Worm (Caenorhabditis elegans) whole organism, L1 larva: ENCODE results near the gene Y49F6B.14.
A peak's percentile ranks its signal among the peaks of the same experiment; 100 is the strongest.

Experiments used
- Y116A8C.19 ChIP-seq: sonication (generic microtip); optimal IDR thresholded peaks from 2 replicates; lab custom pipeline; 2016; ENCODE audit warnings: missing compliant biosample characterization, missing genetic modification characterization, borderline replicate concordance
- aha-1 ChIP-seq: fragments of 150-350 bp; optimal IDR thresholded peaks from 2 replicates; lab custom pipeline; 2014; ENCODE audit warnings: missing biosample characterization, missing genetic modification characterization
- aly-2 ChIP-seq: fragments of 150-350 bp; optimal IDR thresholded peaks from 2 replicates; lab custom pipeline; 2014; ENCODE audit warnings: missing biosample characterization, missing genetic modification characterization
- blmp-1 ChIP-seq: fragments of 150-350 bp; optimal IDR thresholded peaks from 2 replicates; lab custom pipeline; 2014; ENCODE audit warnings: missing biosample characterization, missing genetic modification characterization
- ceh-63 ChIP-seq: fragments of 200-800 bp; sonication (Bioruptor generic); optimal IDR thresholded peaks from 2 replicates; lab custom pipeline; 2018; ENCODE audit warnings: mild to moderate bottlenecking, missing genetic modification characterization, missing compliant biosample characterization
- ceh-82 ChIP-seq, 3 experiments: fragments of 150-350 bp in 1 of 3; sonication (generic microtip) in 2 of 3; optimal IDR thresholded peaks; 2 replicates each; lab custom pipeline; 2014 to 2017; ENCODE audit warnings: missing biosample characterization in 3 of 3, missing genetic modification characterization in 3 of 3
- ces-1 ChIP-seq: fragments of 150-350 bp; optimal IDR thresholded peaks from 2 replicates; lab custom pipeline; 2014; ENCODE audit warnings: missing biosample characterization, missing genetic modification reagents, missing genetic modification characterization
- efl-1 ChIP-seq, 4 experiments: fragments of 150-350 bp; optimal IDR thresholded peaks in 3 of 4; peaks in 1 of 4; 1 replicate in 1 of 4; 2 replicates in 3 of 4; lab custom pipeline; 2014; ENCODE audit warnings: missing biosample characterization in 2 of 4, missing genetic modification characterization in 2 of 4, missing genetic modification reagents in 2 of 4
- efl-3 ChIP-seq: fragments of 200-800 bp; sonication (Bioruptor generic); optimal IDR thresholded peaks from 2 replicates; lab custom pipeline; 2018; ENCODE audit warnings: mild to moderate bottlenecking, missing genetic modification characterization, missing compliant biosample characterization
- egl-13 ChIP-seq: sonication (generic microtip); optimal IDR thresholded peaks from 2 replicates; lab custom pipeline; 2016; ENCODE audit warnings: missing genotype, missing genetic modification reagents, missing genetic modification characterization, missing compliant biosample characterization
- fkh-10 ChIP-seq: sonication (generic microtip); optimal IDR thresholded peaks from 2 replicates; lab custom pipeline; 2017; ENCODE audit warnings: missing biosample characterization, missing genetic modification reagents, missing genetic modification characterization
- fkh-8 ChIP-seq: sonication (generic microtip); optimal IDR thresholded peaks from 2 replicates; lab custom pipeline; 2016; ENCODE audit warnings: mild to moderate bottlenecking, missing genetic modification characterization, missing compliant biosample characterization
- fos-1 ChIP-seq: fragments of 150-350 bp; optimal IDR thresholded peaks from 2 replicates; lab custom pipeline; 2014; ENCODE audit warnings: missing biosample characterization, missing genetic modification characterization
- grh-1 ChIP-seq: fragments of 200-800 bp; sonication (Bioruptor generic); IDR thresholded peaks from 2 replicates; pipeline ENCODE4 v1.3.6; 2022; ENCODE audit warnings: missing genetic modification reagents, missing genetic modification characterization, missing compliant biosample characterization
- hpl-2 ChIP-seq: fragments of 150-350 bp; optimal IDR thresholded peaks from 2 replicates; lab custom pipeline; 2014; ENCODE audit warnings: missing biosample characterization, missing genetic modification reagents, missing genetic modification characterization
- irx-1 ChIP-seq: sonication (generic microtip); optimal IDR thresholded peaks from 2 replicates; lab custom pipeline; 2016; ENCODE audit warnings: missing genetic modification characterization, missing compliant biosample characterization
- jun-1 ChIP-seq: fragments of 150-350 bp; optimal IDR thresholded peaks from 2 replicates; lab custom pipeline; 2014; ENCODE audit warnings: missing biosample characterization, missing genetic modification reagents, missing genetic modification characterization
- lin-13 ChIP-seq: fragments of 150-350 bp; optimal IDR thresholded peaks from 2 replicates; lab custom pipeline; 2014; ENCODE audit warnings: missing biosample characterization, missing genetic modification reagents, missing genetic modification characterization
- lin-15B ChIP-seq: fragments of 150-350 bp; sonication (generic microtip); optimal IDR thresholded peaks from 3 replicates; lab custom pipeline; 2014; ENCODE audit warnings: missing biosample characterization, missing genetic modification characterization
- lin-35 ChIP-seq, 2 experiments: fragments of 150-350 bp; optimal IDR thresholded peaks; 2 replicates each; lab custom pipeline; 2014; ENCODE audit warnings: missing biosample characterization in 2 of 2, missing genetic modification characterization in 2 of 2, missing genetic modification reagents in 2 of 2
- lin-39 ChIP-seq: fragments of 150-350 bp; optimal IDR thresholded peaks from 2 replicates; lab custom pipeline; 2014; ENCODE audit warnings: missing biosample characterization, missing genetic modification reagents, missing genetic modification characterization
- lir-3 ChIP-seq: sonication (generic microtip); optimal IDR thresholded peaks from 2 replicates; lab custom pipeline; 2016; ENCODE audit warnings: mild to moderate bottlenecking, missing genetic modification characterization, moderate library complexity, missing compliant biosample characterization; ENCODE audit not compliant: poor library complexity
- lsy-2 ChIP-seq, 2 experiments: fragments of 150-350 bp; optimal IDR thresholded peaks; 2 replicates each; lab custom pipeline; 2014; ENCODE audit warnings: missing biosample characterization in 2 of 2, missing genetic modification characterization in 2 of 2
- mab-9 ChIP-seq: fragments of 200-800 bp; sonication (Bioruptor generic); IDR thresholded peaks from 2 replicates; pipeline ENCODE4 v1.3.6; 2022; ENCODE audit warnings: missing genetic modification reagents, missing genetic modification characterization, missing compliant biosample characterization
- mdl-1 ChIP-seq, 2 experiments: fragments of 150-350 bp; optimal IDR thresholded peaks; 2 replicates each; lab custom pipeline; 2014 to 2017; ENCODE audit warnings: missing biosample characterization in 2 of 2, missing genetic modification characterization in 2 of 2, inconsistent platforms in 1 of 2
- mep-1 ChIP-seq: fragments of 150-350 bp; optimal IDR thresholded peaks from 2 replicates; lab custom pipeline; 2014; ENCODE audit warnings: missing biosample characterization, missing genetic modification characterization
- nhr-12 ChIP-seq: sonication (generic microtip); optimal IDR thresholded peaks from 2 replicates; lab custom pipeline; 2017; ENCODE audit warnings: missing biosample characterization, missing genetic modification characterization
- nhr-47 ChIP-seq: sonication (generic microtip); optimal IDR thresholded peaks from 2 replicates; lab custom pipeline; 2016; ENCODE audit warnings: mild to moderate bottlenecking, missing genetic modification characterization, moderate library complexity, missing compliant biosample characterization
- nhr-76 ChIP-seq: sonication (generic microtip); optimal IDR thresholded peaks from 2 replicates; lab custom pipeline; 2017; ENCODE audit warnings: missing biosample characterization, missing genetic modification characterization
- nhr-77 ChIP-seq: fragments of 150-350 bp; optimal IDR thresholded peaks from 2 replicates; lab custom pipeline; 2014; ENCODE audit warnings: missing biosample characterization, missing genetic modification characterization
- nhr-90 ChIP-seq: sonication (generic microtip); optimal IDR thresholded peaks from 2 replicates; lab custom pipeline; 2016; ENCODE audit warnings: mild to moderate bottlenecking, missing genetic modification characterization, missing compliant biosample characterization; ENCODE audit not compliant: poor library complexity
- pag-3 ChIP-seq: sonication (generic microtip); optimal IDR thresholded peaks from 2 replicates; lab custom pipeline; 2017; ENCODE audit warnings: missing genetic modification characterization, mild to moderate bottlenecking, missing compliant biosample characterization, antibody characterized with exemption, borderline replicate concordance; ENCODE audit not compliant: insufficient read depth
- pax-3 ChIP-seq: fragments of 200-800 bp; sonication (Bioruptor generic); optimal IDR thresholded peaks from 2 replicates; lab custom pipeline; 2018; ENCODE audit warnings: mild to moderate bottlenecking, missing genetic modification characterization, moderate library complexity, missing compliant biosample characterization
- rnt-1 ChIP-seq: sonication (generic microtip); optimal IDR thresholded peaks from 2 replicates; lab custom pipeline; 2016; ENCODE audit warnings: mild to moderate bottlenecking, missing genetic modification characterization, moderate library complexity, missing compliant biosample characterization
- skn-1 ChIP-seq: fragments of 150-350 bp; optimal IDR thresholded peaks from 2 replicates; lab custom pipeline; 2014; ENCODE audit warnings: missing biosample characterization, missing genetic modification characterization
- tbx-2 ChIP-seq: sonication (generic microtip); optimal IDR thresholded peaks from 2 replicates; lab custom pipeline; 2016; ENCODE audit warnings: missing genetic modification characterization, missing compliant biosample characterization
- tlp-1 ChIP-seq: fragments of 150-350 bp; optimal IDR thresholded peaks from 2 replicates; lab custom pipeline; 2014; ENCODE audit warnings: missing biosample characterization, missing genetic modification characterization
- unc-130 ChIP-seq: fragments of 150-350 bp; optimal IDR thresholded peaks from 2 replicates; lab custom pipeline; 2017; ENCODE audit warnings: missing biosample characterization, missing genetic modification characterization, inconsistent platforms
- unc-86 ChIP-seq: sonication (generic microtip); optimal IDR thresholded peaks from 2 replicates; lab custom pipeline; 2016; ENCODE audit warnings: missing genetic modification characterization, missing compliant biosample characterization
- vab-15 ChIP-seq: sonication (generic microtip); optimal IDR thresholded peaks from 2 replicates; lab custom pipeline; 2017; ENCODE audit warnings: missing genotype, mild to moderate bottlenecking, missing genetic modification characterization, missing compliant biosample characterization
- xbp-1 ChIP-seq: sonication (generic microtip); optimal IDR thresholded peaks from 2 replicates; lab custom pipeline; 2016; ENCODE audit warnings: missing genetic modification characterization, missing compliant biosample characterization
- zip-4 ChIP-seq: fragments of 200-800 bp; sonication (Bioruptor generic); optimal IDR thresholded peaks from 2 replicates; lab custom pipeline; 2018; ENCODE audit warnings: mild to moderate bottlenecking, missing genetic modification characterization, moderate library complexity, missing compliant biosample characterization
- ztf-11 ChIP-seq, 2 experiments: sonication (generic microtip); optimal IDR thresholded peaks; 2 replicates each; lab custom pipeline; 2016 to 2017; ENCODE audit warnings: missing genetic modification characterization in 2 of 2, missing biosample characterization in 1 of 2, missing compliant biosample characterization in 1 of 2
- ztf-4 ChIP-seq: fragments of 150-350 bp; optimal IDR thresholded peaks from 2 replicates; lab custom pipeline; 2014; ENCODE audit warnings: missing biosample characterization, missing genetic modification characterization

Y49F6B.14 gene

ce11 chrII:3502520-3503323 is 12.6 kb downstream of the Y49F6B.14 start, which contains the start of the genes col-71 and Y49F6B.2 (continued):
- TF ChIP-seq lin-15B (peak; percentile 90), lsy-2 (tag; optimal IDR thresholded peaks at IDR 0.05; lab: Kevin White, UChicago) (peak; percentile 84 to 85), rnt-1 (tag; lab: Kevin White, UChicago) (peak; percentile 98), ztf-4 (tag; lab: Kevin White, UChicago) (no peak), mdl-1 (tag; optimal IDR thresholded peaks at IDR 0.05; lab: Kevin White, UChicago) (peak in 1 of 2 experiments; percentile 53), lin-39 (peak; percentile 64), Y116A8C.19 (tag; lab: Kevin White, UChicago) (peak; percentile 32), grh-1 (GFP tag; lab: Robert Waterston, UW) (peak; percentile 57), nhr-76 (tag; lab: Kevin White, UChicago) (no peak), pax-3 (tag; lab: Kevin White, UChicago) (peak; percentile 81), fkh-10 (GFP tag; lab: Kevin White, UChicago) (peak; percentile 74), ces-1 (GFP tag; lab: Kevin White, UChicago) (peak; percentile 85), nhr-90 (peak; percentile 89), nhr-12 (tag; lab: Kevin White, UChicago) (no peak), vab-15 (tag; lab: Kevin White, UChicago) (peak; percentile 47), zip-4 (GFP tag; lab: Kevin White, UChicago) (no peak), nhr-77 (tag; lab: Kevin White, UChicago) (peak; percentile 11), aly-2 (peak; percentile 21), hpl-2 (GFP tag; lab: Kevin White, UChicago) (no peak), ztf-11 (tag; optimal IDR thresholded peaks at IDR 0.05; lab: Kevin White, UChicago) (peak in 1 of 2 experiments; percentile 90), unc-130 (tag; lab: Kevin White, UChicago) (peak; percentile 24), ceh-63 (no peak), lin-35 (GFP tag; optimal IDR thresholded peaks at IDR 0.05; lab: Kevin White, UChicago) (peak; percentile 71 to 74), jun-1 (peak; percentile 31), tlp-1 (no peak), egl-13 (tag; lab: Kevin White, UChicago) (peak; percentile 91), lin-13 (peak; percentile 80), lir-3 (tag; lab: Kevin White, UChicago) (peak; percentile 95), ceh-82 (tag; optimal IDR thresholded peaks at IDR 0.05; lab: Kevin White, UChicago) (peak; percentile 76 to 82 (median 78)), tbx-2 (tag; lab: Kevin White, UChicago) (peak; percentile 89), pag-3 (tag; lab: Kevin White, UChicago) (no peak), mep-1 (peak; percentile 85), xbp-1 (peak; percentile 87), fos-1 (tag; lab: Kevin White, UChicago) (peak; percentile 64), efl-3 (GFP tag; lab: Kevin White, UChicago) (no peak), nhr-47 (tag; lab: Kevin White, UChicago) (peak; percentile 90), skn-1 (peak; percentile 65)

ce11 chrII:3502011-3502410 is 13.3 kb downstream of the Y49F6B.14 start:
- TF ChIP-seq aly-2 (no peak), nhr-77 (tag; lab: Kevin White, UChicago) (no peak), hpl-2 (GFP tag; lab: Kevin White, UChicago) (no peak), aha-1 (tag; lab: Kevin White, UChicago) (no peak), rnt-1 (tag; lab: Kevin White, UChicago) (no peak), nhr-12 (tag; lab: Kevin White, UChicago) (no peak), blmp-1 (no peak), irx-1 (tag; lab: Kevin White, UChicago) (no peak), efl-1 (optimal IDR thresholded peaks at IDR 0.05; lab: Kevin White, UChicago) (no peak), efl-1 (GFP tag; optimal IDR thresholded peaks at IDR 0.05 in 1 of 2; lab: Kevin White, UChicago) (no peak), mep-1 (no peak), pag-3 (tag; lab: Kevin White, UChicago) (no peak), lsy-2 (tag; optimal IDR thresholded peaks at IDR 0.05; lab: Kevin White, UChicago) (no peak), lin-13 (no peak), fkh-8 (tag; lab: Kevin White, UChicago) (no peak), unc-86 (tag; lab: Kevin White, UChicago) (no peak), mab-9 (GFP tag; lab: Robert Waterston, UW) (no peak), mdl-1 (tag; optimal IDR thresholded peaks at IDR 0.05; lab: Kevin White, UChicago) (no peak), pax-3 (tag; lab: Kevin White, UChicago) (no peak)
